Worm (Caenorhabditis elegans): ENCODE results near the gene pps-1.

ce11 chrIV:10206182-10206581 is 44.4 kb downstream of the pps-1 start, which contains the start of gene K04D7.6:
- TF ChIP-seq ztf-11 (tag; optimal IDR thresholded peaks at IDR 0.05) = no peak
- TF ChIP-seq C16A3.4 (tag; optimal IDR thresholded peaks at IDR 0.05) = no peak
- no peak for TF ChIP-seq tbx-2 (tag; optimal IDR thresholded peaks at IDR 0.05)
